Fruit fly (Drosophila melanogaster) whole organism, embryonic: ENCODE results near the gene RhoGAP93B.

ENCODE experiments used
- Aef1 ChIP-seq: fragments of 200-800 bp; sonication (Bioruptor generic); IDR thresholded peaks from 3 replicates; pipeline ENCODE4 v1.3.6; 2022; ENCODE audit warnings: missing biosample characterization, missing genetic modification characterization
- Atf-2 ChIP-seq: fragments of 200-800 bp; sonication (Bioruptor generic); optimal IDR thresholded peaks from 2 replicates; lab custom pipeline; 2016; ENCODE audit warnings: missing biosample characterization, missing genetic modification characterization
- Bteb2 ChIP-seq: fragments of 200-800 bp; sonication (Bioruptor generic); optimal IDR thresholded peaks from 2 replicates; lab custom pipeline; 2016; ENCODE audit warnings: missing biosample characterization, missing genetic modification characterization
- C15 ChIP-seq: fragments of 200-800 bp; sonication (Bioruptor generic); IDR thresholded peaks from 3 replicates; pipeline ENCODE4 v1.3.6; 2022; ENCODE audit warnings: missing biosample characterization, missing genetic modification characterization
- CG1024 ChIP-seq: fragments of 200-800 bp; sonication (Bioruptor generic); IDR thresholded peaks from 2 replicates; pipeline ENCODE4 v1.3.6; 2022; ENCODE audit warnings: missing biosample characterization, missing genetic modification characterization
- CG10431 ChIP-seq: fragments of 200-800 bp; sonication (Bioruptor generic); optimal IDR thresholded peaks from 3 replicates; lab custom pipeline; 2018; ENCODE audit warnings: missing biosample characterization, mild to moderate bottlenecking, missing genetic modification characterization
- CG11456 ChIP-seq: fragments of 200-800 bp; sonication (Bioruptor generic); IDR thresholded peaks from 3 replicates; pipeline ENCODE4 v1.3.6; 2022; ENCODE audit warnings: missing biosample characterization, missing genetic modification characterization
- CG12744 ChIP-seq: fragments of 200-800 bp; sonication (Bioruptor generic); optimal IDR thresholded peaks from 2 replicates; lab custom pipeline; 2016; ENCODE audit warnings: missing biosample characterization, missing genetic modification characterization
- CG13296 ChIP-seq: fragments of 200-800 bp; sonication (Bioruptor generic); optimal IDR thresholded peaks from 3 replicates; lab custom pipeline; 2018; ENCODE audit warnings: missing biosample characterization, mild to moderate bottlenecking, missing genetic modification characterization
- CG18599 ChIP-seq: fragments of 200-800 bp; sonication (Bioruptor generic); optimal IDR thresholded peaks from 3 replicates; lab custom pipeline; 2017; ENCODE audit warnings: missing biosample characterization, missing genetic modification characterization, mild to moderate bottlenecking, moderate library complexity, missing genetic modification reagents
- CG2889 ChIP-seq: fragments of 200-800 bp; sonication (Bioruptor generic); IDR thresholded peaks from 3 replicates; pipeline ENCODE4 v1.3.6; 2022; ENCODE audit warnings: missing biosample characterization, missing genetic modification characterization
- CG31224 ChIP-seq: fragments of 200-800 bp; sonication (Bioruptor generic); IDR thresholded peaks from 2 replicates; pipeline ENCODE4 v1.3.6; 2022; ENCODE audit warnings: missing biosample characterization, missing genetic modification characterization
- CG31388 ChIP-seq: fragments of 200-800 bp; sonication (Bioruptor generic); optimal IDR thresholded peaks from 2 replicates; lab custom pipeline; 2016; ENCODE audit warnings: missing biosample characterization, missing genetic modification characterization
- CG32767 ChIP-seq: fragments of 200-800 bp; sonication (Bioruptor generic); IDR thresholded peaks from 2 replicates; pipeline ENCODE4 v1.3.6; 2022; ENCODE audit warnings: missing biosample characterization, missing genetic modification characterization
- CG32772 ChIP-seq: fragments of 200-800 bp; sonication (Bioruptor generic); IDR thresholded peaks from 2 replicates; pipeline ENCODE4 v1.3.6; 2022; ENCODE audit warnings: missing biosample characterization, missing genetic modification characterization
- CG4730 ChIP-seq: fragments of 200-800 bp; sonication (Bioruptor generic); IDR thresholded peaks from 2 replicates; pipeline ENCODE4 v1.3.6; 2022; ENCODE audit warnings: missing biosample characterization, missing genetic modification characterization
- CG4820 ChIP-seq: fragments of 200-800 bp; sonication (Bioruptor generic); optimal IDR thresholded peaks from 3 replicates; lab custom pipeline; 2016; ENCODE audit warnings: missing biosample characterization, missing genetic modification characterization
- CG5953 ChIP-seq: fragments of 200-800 bp; sonication (Bioruptor generic); IDR thresholded peaks from 2 replicates; pipeline ENCODE4 v1.3.6; 2022; ENCODE audit warnings: missing biosample characterization, missing genetic modification characterization
- CG9932 ChIP-seq: fragments of 200-800 bp; sonication (Bioruptor generic); IDR thresholded peaks from 2 replicates; pipeline ENCODE4 v1.3.6; 2022; ENCODE audit warnings: missing biosample characterization, missing genetic modification characterization
- Camta ChIP-seq: fragments of 200-800 bp; sonication (Bioruptor generic); optimal IDR thresholded peaks from 2 replicates; lab custom pipeline; 2016; ENCODE audit warnings: missing biosample characterization, missing genetic modification characterization
- CrebB ChIP-seq: fragments of 200-800 bp; sonication (Bioruptor generic); optimal IDR thresholded peaks from 3 replicates; lab custom pipeline; 2018; ENCODE audit warnings: missing biosample characterization, mild to moderate bottlenecking, missing genetic modification characterization
- Dfd ChIP-seq, 2 experiments: fragments of >200 bp; optimal IDR thresholded peaks; 2 replicates each; lab custom pipeline; 2017; ENCODE audit warnings: missing biosample characterization in 2 of 2, missing genetic modification characterization in 2 of 2
- Dref ChIP-seq: fragments of 200-800 bp; sonication (Bioruptor generic); IDR thresholded peaks from 2 replicates; pipeline ENCODE4 v1.3.6; 2022; ENCODE audit warnings: missing biosample characterization, missing genetic modification characterization
- GATAe ChIP-seq: fragments of 200-800 bp; sonication (Bioruptor generic); conservative IDR thresholded peaks from 2 replicates; pipeline ENCODE4 v1.3.6; 2022; ENCODE audit warnings: missing biosample characterization, missing genetic modification characterization
- H2.0 ChIP-seq: fragments of 200-800 bp; sonication (Bioruptor generic); IDR thresholded peaks from 2 replicates; pipeline ENCODE4 v1.3.6; 2022; ENCODE audit warnings: missing biosample characterization, missing genetic modification characterization
- Hr51 ChIP-seq, 2 experiments: fragments of 200-800 bp; sonication (Bioruptor generic); optimal IDR thresholded peaks; 2 replicates in 1 of 2; 3 replicates in 1 of 2; lab custom pipeline; 2016 to 2018; ENCODE audit warnings: missing biosample characterization in 2 of 2, missing genetic modification characterization in 2 of 2, mild to moderate bottlenecking in 1 of 2, moderate library complexity in 1 of 2
- Med ChIP-seq: fragments of 200-800 bp; sonication (Bioruptor generic); peaks from one replicate; lab custom pipeline; 2016; ENCODE audit warnings: missing biosample characterization, missing genetic modification characterization, mild to moderate bottlenecking, inconsistent platforms, moderate library complexity
- Neu2 ChIP-seq: fragments of 200-800 bp; sonication (Bioruptor generic); optimal IDR thresholded peaks from 3 replicates; lab custom pipeline; 2016; ENCODE audit warnings: missing biosample characterization, missing genetic modification characterization, borderline replicate concordance
- Oli ChIP-seq: fragments of 200-800 bp; sonication (Bioruptor generic); optimal IDR thresholded peaks from 2 replicates; lab custom pipeline; 2018; ENCODE audit warnings: missing biosample characterization, mild to moderate bottlenecking, missing genetic modification characterization, moderate library complexity
- Optix ChIP-seq: fragments of 200-800 bp; sonication (Bioruptor generic); IDR thresholded peaks from 3 replicates; pipeline ENCODE4 v1.3.6; 2022; ENCODE audit warnings: missing biosample characterization, missing genetic modification characterization
- Pdp1 ChIP-seq, 2 experiments: fragments of 200-800 bp; sonication (Bioruptor generic); optimal IDR thresholded peaks; 3 replicates each; lab custom pipeline; 2016; ENCODE audit warnings: missing biosample characterization in 2 of 2, missing genetic modification characterization in 2 of 2, mild to moderate bottlenecking in 1 of 2, moderate library complexity in 1 of 2
- Rfx ChIP-seq: fragments of 200-800 bp; sonication (Bioruptor generic); IDR thresholded peaks from 2 replicates; pipeline ENCODE4 v1.3.6; 2022; ENCODE audit warnings: missing biosample characterization, missing genetic modification characterization
- Side ChIP-seq: fragments of 200-800 bp; sonication (Bioruptor generic); optimal IDR thresholded peaks from 2 replicates; lab custom pipeline; 2016; ENCODE audit warnings: missing biosample characterization, missing genetic modification characterization
- Ssrp ChIP-seq: fragments of 200-800 bp; sonication (Bioruptor generic); optimal IDR thresholded peaks from 2 replicates; lab custom pipeline; 2018; ENCODE audit warnings: missing biosample characterization, mild to moderate bottlenecking, missing genetic modification characterization, moderate library complexity
- Xbp1 ChIP-seq: fragments of 200-800 bp; sonication (Bioruptor generic); optimal IDR thresholded peaks from 3 replicates; lab custom pipeline; 2016; ENCODE audit warnings: missing biosample characterization, mild to moderate bottlenecking, missing genetic modification characterization
- abd-A ChIP-seq: fragments of 200-800 bp; sonication (Bioruptor generic); optimal IDR thresholded peaks from 3 replicates; lab custom pipeline; 2019; ENCODE audit warnings: missing biosample characterization, mild to moderate bottlenecking, missing genetic modification characterization, moderate library complexity
- ara ChIP-seq: fragments of 200-800 bp; sonication (Bioruptor generic); IDR thresholded peaks from 2 replicates; pipeline ENCODE4 v1.3.6; 2022; ENCODE audit warnings: missing biosample characterization, missing genetic modification characterization
- dpn ChIP-seq, 2 experiments: fragments of 200-800 bp; sonication (Bioruptor generic); optimal IDR thresholded peaks; 3 replicates each; lab custom pipeline; 2016; ENCODE audit warnings: missing biosample characterization in 2 of 2, missing genetic modification characterization in 2 of 2
- fd64A ChIP-seq: fragments of 200-800 bp; sonication (Bioruptor generic); optimal IDR thresholded peaks from 3 replicates; lab custom pipeline; 2018; ENCODE audit warnings: missing biosample characterization, mild to moderate bottlenecking, missing genetic modification characterization
- fru ChIP-seq: fragments of >200 bp; optimal IDR thresholded peaks from 2 replicates; lab custom pipeline; 2017
- hbn ChIP-seq: fragments of 200-800 bp; sonication (Bioruptor generic); IDR thresholded peaks from 2 replicates; pipeline ENCODE4 v1.3.6; 2022; ENCODE audit warnings: missing biosample characterization, missing genetic modification characterization; ENCODE audit not compliant: partially characterized antibody
- jumu ChIP-seq: fragments of 200-800 bp; sonication (Bioruptor generic); optimal IDR thresholded peaks from 3 replicates; lab custom pipeline; 2016; ENCODE audit warnings: missing biosample characterization, missing genetic modification characterization
- lmd ChIP-seq: fragments of 200-800 bp; sonication (Bioruptor generic); IDR thresholded peaks from 2 replicates; pipeline ENCODE4 v1.3.6; 2022; ENCODE audit warnings: missing biosample characterization, missing genetic modification characterization
- lola ChIP-seq, 3 experiments: fragments of >200 bp in 2 of 3; fragments of 200-800 bp in 1 of 3; sonication (Bioruptor generic) in 1 of 3; optimal IDR thresholded peaks; 2 replicates each; lab custom pipeline; 2017 to 2019; ENCODE audit warnings: missing biosample characterization in 3 of 3, missing genetic modification characterization in 3 of 3, mild to moderate bottlenecking in 1 of 3, moderate library complexity in 1 of 3
- maf-S ChIP-seq: fragments of 200-800 bp; sonication (Bioruptor generic); optimal IDR thresholded peaks from 2 replicates; lab custom pipeline; 2016; ENCODE audit warnings: missing biosample characterization, missing genetic modification characterization
- nau ChIP-seq: fragments of 200-800 bp; sonication (Bioruptor generic); optimal IDR thresholded peaks from 3 replicates; lab custom pipeline; 2017; ENCODE audit warnings: missing biosample characterization, mild to moderate bottlenecking, missing genetic modification characterization, missing genetic modification reagents
- pum ChIP-seq: fragments of 200-800 bp; sonication (Bioruptor generic); optimal IDR thresholded peaks from 2 replicates; lab custom pipeline; 2016; ENCODE audit warnings: missing biosample characterization, missing genetic modification characterization
- scrt ChIP-seq: fragments of 200-800 bp; sonication (Bioruptor generic); optimal IDR thresholded peaks from 2 replicates; lab custom pipeline; 2018; ENCODE audit warnings: missing biosample characterization, mild to moderate bottlenecking, missing genetic modification characterization, moderate library complexity
- unc-4 ChIP-seq: fragments of 200-800 bp; sonication (Bioruptor generic); IDR thresholded peaks from 2 replicates; pipeline ENCODE4 v1.3.6; 2022; ENCODE audit warnings: missing biosample characterization, missing genetic modification characterization; ENCODE audit not compliant: partially characterized antibody
- wdn ChIP-seq: fragments of 200-800 bp; sonication (Bioruptor generic); IDR thresholded peaks from 2 replicates; pipeline ENCODE4 v1.3.6; 2022; ENCODE audit warnings: missing biosample characterization, missing genetic modification characterization

Gene RhoGAP93B

dm6 chr3R:21111964-21112740, 14.5 kb upstream of the RhoGAP93B start (continued):
- TF ChIP-seq CG9932 (GFP tag; lab: Robert Waterston, UW) = 0 out of 2 replicates have a peak, but pooled peaks have one; percentile 17
- TF ChIP-seq Pdp1 (GFP tag; optimal IDR thresholded peaks at IDR 0.05; lab: Kevin White, UChicago) = no peak
- TF ChIP-seq CG10431 (GFP tag; lab: Kevin White, UChicago) = no peak
- TF ChIP-seq dpn (GFP tag; optimal IDR thresholded peaks at IDR 0.05; lab: Kevin White, UChicago) = peak in 1 of 2 experiments; percentile 25
- TF ChIP-seq Bteb2 (GFP tag; lab: Kevin White, UChicago) = peak; percentile 15
- TF ChIP-seq lmd (GFP tag; lab: Robert Waterston, UW) = peak; percentile 26; the same call in 1 of the 2 replicates
- no peak for TF ChIP-seq CG4730 (GFP tag; lab: Robert Waterston, UW)
- TF ChIP-seq Dref = no peak
- TF ChIP-seq Ssrp (tag; lab: Kevin White, UChicago) = peak; percentile 19
- TF ChIP-seq Aef1 (GFP tag; lab: Robert Waterston, UW) = no peak
- TF ChIP-seq hbn (GFP tag; lab: Robert Waterston, UW) = no peak
- no peak for TF ChIP-seq ara
- no peak for TF ChIP-seq CG31388 (GFP tag; lab: Kevin White, UChicago)
- TF ChIP-seq Hr51 (GFP tag; optimal IDR thresholded peaks at IDR 0.05; lab: Kevin White, UChicago) = peak in 1 of 2 experiments; percentile 72
- no peak for TF ChIP-seq maf-S (GFP tag; lab: Kevin White, UChicago)
- TF ChIP-seq Dfd (GFP tag; optimal IDR thresholded peaks at IDR 0.05; lab: Kevin White, UChicago) = no peak
- TF ChIP-seq CG12744 (GFP tag; lab: Kevin White, UChicago) = no peak
- TF ChIP-seq CG31224 (GFP tag; lab: Robert Waterston, UW) = peak; percentile 36; the same call in 1 of the 2 replicates
- peak; percentile 67 for TF ChIP-seq Oli (tag; lab: Kevin White, UChicago)
- peak; percentile 61 for TF ChIP-seq scrt
- TF ChIP-seq GATAe = no peak
- TF ChIP-seq CG5953 (GFP tag; lab: Robert Waterston, UW) = no peak
- no peak for TF ChIP-seq Side (GFP tag; lab: Kevin White, UChicago)
- TF ChIP-seq CG18599 (GFP tag; lab: Kevin White, UChicago) = no peak
- no peak for TF ChIP-seq CG13296 (GFP tag; lab: Kevin White, UChicago)
- TF ChIP-seq Rfx (GFP tag; lab: Robert Waterston, UW) = peak; percentile 51
- TF ChIP-seq fd64A = no peak
- TF ChIP-seq Neu2 (GFP tag; lab: Kevin White, UChicago) = no peak
- TF ChIP-seq Atf-2 (GFP tag; lab: Kevin White, UChicago) = no peak
- 0 out of 2 replicates have a peak, but pooled peaks have one; percentile 30 for TF ChIP-seq CG32772
- no peak for TF ChIP-seq CG32767
- no peak for TF ChIP-seq unc-4
- no peak for TF ChIP-seq jumu
- TF ChIP-seq lola (GFP tag; optimal IDR thresholded peaks at IDR 0.05; lab: Kevin White, UChicago) = no peak
- no peak for TF ChIP-seq abd-A (tag; lab: Kevin White, UChicago)
- TF ChIP-seq CG1024 (GFP tag; lab: Robert Waterston, UW) = no peak
- 0 out of 3 replicates have a peak, but pooled peaks have one; percentile 38 for TF ChIP-seq Optix (GFP tag; lab: Robert Waterston, UW)
- TF ChIP-seq fru (lab: Kevin White, UChicago) = no peak
- TF ChIP-seq nau (GFP tag; lab: Kevin White, UChicago) = peak; percentile 16
- no peak for TF ChIP-seq Xbp1 (GFP tag; lab: Kevin White, UChicago)
- no peak for TF ChIP-seq CG4820 (GFP tag; lab: Kevin White, UChicago)
- TF ChIP-seq CrebB (tag; lab: Kevin White, UChicago) = no peak
- no peak; the same call in 2 of the 3 replicates for TF ChIP-seq CG2889 (GFP tag; lab: Robert Waterston, UW)
- TF ChIP-seq Camta (GFP tag; lab: Kevin White, UChicago) = no peak
- TF ChIP-seq CG11456 (GFP tag; lab: Robert Waterston, UW) = no peak; the same call in 2 of the 3 replicates
- TF ChIP-seq pum (GFP tag; lab: Kevin White, UChicago) = no peak
- no peak for TF ChIP-seq C15 (GFP tag; lab: Robert Waterston, UW)
- no peak for TF ChIP-seq wdn (GFP tag; lab: Robert Waterston, UW)
- peak; percentile 75 for TF ChIP-seq Med
- TF ChIP-seq H2.0 (GFP tag; lab: Robert Waterston, UW) = 0 out of 2 replicates have a peak, but pooled peaks have one; percentile 14
